Fruit fly (Drosophila melanogaster) whole organism, embryonic: ENCODE data around the gene Argp.

Experiments used
- Atf6 ChIP-seq: fragments of 200-800 bp; sonication (Bioruptor generic); IDR thresholded peaks from 2 replicates; pipeline ENCODE4 v1.3.6; 2022; ENCODE audit warnings: missing biosample characterization, missing genetic modification characterization
- Bdp1 ChIP-seq: fragments of 200-800 bp; sonication (Bioruptor generic); optimal IDR thresholded peaks from 3 replicates; lab custom pipeline; 2016; ENCODE audit warnings: missing biosample characterization, missing genetic modification characterization
- Bgb ChIP-seq: fragments of 200-800 bp; sonication (Bioruptor generic); IDR thresholded peaks from 2 replicates; pipeline ENCODE4 v1.3.6; 2022; ENCODE audit warnings: missing biosample characterization, missing genetic modification characterization; ENCODE audit not compliant: partially characterized antibody
- BtbVII ChIP-seq: fragments of 200-800 bp; sonication (Bioruptor generic); optimal IDR thresholded peaks from 3 replicates; lab custom pipeline; 2017; ENCODE audit warnings: missing biosample characterization, mild to moderate bottlenecking, missing genetic modification characterization
- C15 ChIP-seq: fragments of 200-800 bp; sonication (Bioruptor generic); IDR thresholded peaks from 3 replicates; pipeline ENCODE4 v1.3.6; 2022; ENCODE audit warnings: missing biosample characterization, missing genetic modification characterization
- CG10654 ChIP-seq: fragments of 200-800 bp; sonication (Bioruptor generic); optimal IDR thresholded peaks from 2 replicates; lab custom pipeline; 2016; ENCODE audit warnings: missing biosample characterization, missing genetic modification characterization
- CG11723 ChIP-seq: fragments of 200-800 bp; sonication (Bioruptor generic); optimal IDR thresholded peaks from 2 replicates; lab custom pipeline; 2017; ENCODE audit warnings: missing biosample characterization, mild to moderate bottlenecking, missing genetic modification characterization
- CG12219 ChIP-seq: fragments of 200-800 bp; sonication (Bioruptor generic); optimal IDR thresholded peaks from 3 replicates; lab custom pipeline; 2018; ENCODE audit warnings: missing biosample characterization, mild to moderate bottlenecking, missing genetic modification characterization
- CG14050 ChIP-seq: fragments of 200-800 bp; sonication (Bioruptor generic); IDR thresholded peaks from 3 replicates; pipeline ENCODE4 v1.3.6; 2022; ENCODE audit warnings: missing biosample characterization, missing genetic modification characterization
- CG1647 ChIP-seq: fragments of 200-800 bp; sonication (Bioruptor generic); optimal IDR thresholded peaks from 3 replicates; lab custom pipeline; 2016; ENCODE audit warnings: missing biosample characterization, missing genetic modification characterization
- CG17568 ChIP-seq: fragments of 200-800 bp; sonication (Bioruptor generic); optimal IDR thresholded peaks from 2 replicates; lab custom pipeline; 2018; ENCODE audit warnings: missing biosample characterization, mild to moderate bottlenecking, missing genetic modification characterization, moderate library complexity
- CG17802 ChIP-seq: fragments of 200-800 bp; sonication (Bioruptor generic); optimal IDR thresholded peaks from 2 replicates; lab custom pipeline; 2018; ENCODE audit warnings: missing biosample characterization, mild to moderate bottlenecking, missing genetic modification characterization, moderate library complexity
- CG1792 ChIP-seq: fragments of 200-800 bp; sonication (Bioruptor generic); optimal IDR thresholded peaks from 2 replicates; lab custom pipeline; 2016; ENCODE audit warnings: missing biosample characterization, missing genetic modification characterization
- CG18476 ChIP-seq: fragments of 200-800 bp; sonication (Bioruptor generic); optimal IDR thresholded peaks from 2 replicates; lab custom pipeline; 2016; ENCODE audit warnings: missing biosample characterization, mild to moderate bottlenecking, missing genetic modification characterization
- CG31441 ChIP-seq: fragments of 200-800 bp; sonication (Bioruptor generic); IDR thresholded peaks from 2 replicates; pipeline ENCODE4 v1.3.6; 2022; ENCODE audit warnings: missing biosample characterization, missing genetic modification characterization
- CG32772 ChIP-seq: fragments of 200-800 bp; sonication (Bioruptor generic); IDR thresholded peaks from 2 replicates; pipeline ENCODE4 v1.3.6; 2022; ENCODE audit warnings: missing biosample characterization, missing genetic modification characterization
- CG3281 ChIP-seq: fragments of 200-800 bp; sonication (Bioruptor generic); optimal IDR thresholded peaks from 3 replicates; lab custom pipeline; 2017; ENCODE audit warnings: missing biosample characterization, mild to moderate bottlenecking, missing genetic modification characterization
- CG42726 ChIP-seq: fragments of 200-800 bp; sonication (Bioruptor generic); IDR thresholded peaks from 2 replicates; pipeline ENCODE4 v1.3.6; 2022; ENCODE audit warnings: missing biosample characterization, missing genetic modification characterization; ENCODE audit not compliant: partially characterized antibody
- CG4730 ChIP-seq: fragments of 200-800 bp; sonication (Bioruptor generic); IDR thresholded peaks from 2 replicates; pipeline ENCODE4 v1.3.6; 2022; ENCODE audit warnings: missing biosample characterization, missing genetic modification characterization
- CG4820 ChIP-seq: fragments of 200-800 bp; sonication (Bioruptor generic); optimal IDR thresholded peaks from 3 replicates; lab custom pipeline; 2016; ENCODE audit warnings: missing biosample characterization, missing genetic modification characterization
- CG6813 ChIP-seq: fragments of 200-800 bp; sonication (Bioruptor generic); optimal IDR thresholded peaks from 2 replicates; lab custom pipeline; 2017; ENCODE audit warnings: missing biosample characterization, missing genetic modification characterization, mild to moderate bottlenecking, moderate library complexity, missing genetic modification reagents
- CG7963 ChIP-seq: fragments of 200-800 bp; sonication (Bioruptor generic); IDR thresholded peaks from 3 replicates; pipeline ENCODE4 v1.3.6; 2022; ENCODE audit warnings: missing biosample characterization, missing genetic modification characterization; ENCODE audit not compliant: partially characterized antibody
- CG8359 ChIP-seq: fragments of 200-800 bp; sonication (Bioruptor generic); optimal IDR thresholded peaks from 2 replicates; lab custom pipeline; 2017; ENCODE audit warnings: missing biosample characterization, mild to moderate bottlenecking, missing genetic modification characterization, borderline replicate concordance
- Dek ChIP-seq: fragments of 200-800 bp; sonication (Bioruptor generic); optimal IDR thresholded peaks from 3 replicates; lab custom pipeline; 2019; ENCODE audit warnings: missing biosample characterization, mild to moderate bottlenecking, missing genetic modification characterization, moderate library complexity
- Dip3 ChIP-seq: fragments of 200-800 bp; sonication (Bioruptor generic); optimal IDR thresholded peaks from 3 replicates; lab custom pipeline; 2016; ENCODE audit warnings: missing biosample characterization, missing genetic modification characterization
- GATAe ChIP-seq: fragments of 200-800 bp; sonication (Bioruptor generic); conservative IDR thresholded peaks from 2 replicates; pipeline ENCODE4 v1.3.6; 2022; ENCODE audit warnings: missing biosample characterization, missing genetic modification characterization
- H2.0 ChIP-seq: fragments of 200-800 bp; sonication (Bioruptor generic); IDR thresholded peaks from 2 replicates; pipeline ENCODE4 v1.3.6; 2022; ENCODE audit warnings: missing biosample characterization, missing genetic modification characterization
- HLH4C ChIP-seq: fragments of 200-800 bp; sonication (Bioruptor generic); IDR thresholded peaks from 3 replicates; pipeline ENCODE4 v1.3.6; 2022; ENCODE audit warnings: missing biosample characterization, missing genetic modification characterization; ENCODE audit not compliant: partially characterized antibody
- Lim3 ChIP-seq: fragments of 200-800 bp; sonication (Bioruptor generic); IDR thresholded peaks from 2 replicates; pipeline ENCODE4 v1.3.6; 2022; ENCODE audit warnings: missing biosample characterization, missing genetic modification characterization
- NK7.1 ChIP-seq: fragments of 200-800 bp; sonication (Bioruptor generic); optimal IDR thresholded peaks from 3 replicates; lab custom pipeline; 2016; ENCODE audit warnings: missing biosample characterization, missing genetic modification characterization
- Rx ChIP-seq: fragments of 200-800 bp; sonication (Bioruptor generic); IDR thresholded peaks from 2 replicates; pipeline ENCODE4 v1.3.6; 2022; ENCODE audit warnings: missing biosample characterization, missing genetic modification characterization
- TFAM ChIP-seq: fragments of 200-800 bp; sonication (Bioruptor generic); optimal IDR thresholded peaks from 2 replicates; lab custom pipeline; 2017; ENCODE audit warnings: missing biosample characterization, missing genetic modification characterization, inconsistent platforms
- ap ChIP-seq: fragments of 200-800 bp; sonication (Bioruptor generic); IDR thresholded peaks from 2 replicates; pipeline ENCODE4 v1.3.6; 2022; ENCODE audit warnings: missing biosample characterization, missing genetic modification characterization
- dati ChIP-seq: fragments of 200-800 bp; sonication (Bioruptor generic); IDR thresholded peaks from 2 replicates; pipeline ENCODE4 v1.3.6; 2022; ENCODE audit warnings: missing biosample characterization, missing genetic modification characterization
- dmrt11E ChIP-seq: fragments of 200-800 bp; sonication (Bioruptor generic); optimal IDR thresholded peaks from 3 replicates; lab custom pipeline; 2018; ENCODE audit warnings: missing biosample characterization, mild to moderate bottlenecking, missing genetic modification characterization, moderate library complexity
- emc ChIP-seq: fragments of 200-800 bp; sonication (Bioruptor generic); optimal IDR thresholded peaks from 2 replicates; lab custom pipeline; 2016; ENCODE audit warnings: missing biosample characterization, missing genetic modification characterization
- fu2 ChIP-seq: fragments of 200-800 bp; sonication (Bioruptor generic); optimal IDR thresholded peaks from 2 replicates; lab custom pipeline; 2016; ENCODE audit warnings: missing biosample characterization, missing genetic modification characterization
- gce ChIP-seq: fragments of 200-800 bp; sonication (Bioruptor generic); IDR thresholded peaks from 3 replicates; pipeline ENCODE4 v1.3.6; 2022; ENCODE audit warnings: missing biosample characterization, missing genetic modification characterization
- kni ChIP-seq: fragments of 200-800 bp; sonication (Bioruptor generic); optimal IDR thresholded peaks from 3 replicates; lab custom pipeline; 2017; ENCODE audit warnings: mild to moderate bottlenecking, missing biosample characterization, missing genetic modification reagents, missing genetic modification characterization
- mam ChIP-seq: fragments of 200-800 bp; sonication (Bioruptor generic); optimal IDR thresholded peaks from 3 replicates; lab custom pipeline; 2016; ENCODE audit warnings: missing biosample characterization, missing genetic modification characterization
- mld ChIP-seq: fragments of 200-800 bp; sonication (Bioruptor generic); IDR thresholded peaks from 3 replicates; pipeline ENCODE4 v1.3.6; 2022; ENCODE audit warnings: missing biosample characterization, missing genetic modification characterization; ENCODE audit not compliant: partially characterized antibody
- row ChIP-seq: fragments of 200-800 bp; sonication (Bioruptor generic); IDR thresholded peaks from 3 replicates; pipeline ENCODE4 v1.3.6; 2022; ENCODE audit warnings: missing biosample characterization, missing genetic modification characterization
- sens ChIP-seq: fragments of 200-800 bp; sonication (Bioruptor generic); peaks from one replicate; lab custom pipeline; 2016; ENCODE audit warnings: missing biosample characterization, missing genetic modification characterization
- tna ChIP-seq: fragments of 200-800 bp; sonication (Bioruptor generic); IDR thresholded peaks from 2 replicates; pipeline ENCODE4 v1.3.6; 2022; ENCODE audit warnings: missing biosample characterization, missing genetic modification characterization; ENCODE audit not compliant: partially characterized antibody
- tup ChIP-seq: fragments of 200-800 bp; sonication (Bioruptor generic); optimal IDR thresholded peaks from 2 replicates; lab custom pipeline; 2016; ENCODE audit warnings: missing biosample characterization, mild to moderate bottlenecking, missing genetic modification characterization, moderate library complexity
- twi ChIP-seq: fragments of 200-800 bp; optimal IDR thresholded peaks from 2 replicates; lab custom pipeline; 2019; ENCODE audit warnings: missing biosample characterization, mild to moderate bottlenecking, missing genetic modification characterization, moderate library complexity
- vvl ChIP-seq: fragments of 200-800 bp; sonication (Bioruptor generic); IDR thresholded peaks from 2 replicates; pipeline ENCODE4 v1.3.6; 2022; ENCODE audit warnings: missing biosample characterization, missing genetic modification characterization
- yki ChIP-seq: fragments of >200 bp; optimal IDR thresholded peaks from 3 replicates; lab custom pipeline; 2018
- z ChIP-seq: fragments of 200-800 bp; sonication (Bioruptor generic); IDR thresholded peaks from 3 replicates; pipeline ENCODE4 v1.3.6; 2022; ENCODE audit warnings: missing biosample characterization, missing genetic modification characterization

Argp gene

dm6 chr3R:13676137-13677086 lies 33.3 kb downstream of the Argp start, which contains the start of the genes Lkb1 and CG9588 (continued):
- TF ChIP-seq tup (peak; percentile 3), sens (GFP tag; lab: Kevin White, UChicago) (peak; percentile 89), CG32772 (GFP tag; lab: Robert Waterston, UW) (peak; percentile 66), HLH4C (no peak), CG8359 (GFP tag; lab: Kevin White, UChicago) (no peak), CG17568 (no peak), dati (peak; percentile 20; the same call in 1 of the 2 replicates), dmrt11E (peak; percentile 30), vvl (peak; percentile 87), gce (GFP tag; lab: Robert Waterston, UW) (no peak), tna (no peak), CG42726 (no peak), emc (GFP tag; lab: Kevin White, UChicago) (peak; percentile 45), fu2 (GFP tag; lab: Kevin White, UChicago) (peak; percentile 17), H2.0 (GFP tag; lab: Robert Waterston, UW) (peak; percentile 80), kni (GFP tag; lab: Kevin White, UChicago) (no peak), CG10654 (GFP tag; lab: Kevin White, UChicago) (peak; percentile 5), Rx (peak; percentile 87), CG7963 (GFP tag; lab: Robert Waterston, UW) (no peak), Bgb (GFP tag; lab: Robert Waterston, UW) (no peak), Atf6 (peak; percentile 71), Lim3 (GFP tag; lab: Robert Waterston, UW) (no peak), C15 (0 out of 3 replicates have a peak, but pooled peaks have one; percentile 47), CG1792 (GFP tag; lab: Kevin White, UChicago) (no peak), CG18476 (GFP tag; lab: Kevin White, UChicago) (peak; percentile 44), twi (tag; lab: Kevin White, UChicago) (no peak), z (GFP tag; lab: Robert Waterston, UW) (no peak), CG6813 (GFP tag; lab: Kevin White, UChicago) (no peak), TFAM (GFP tag; lab: Kevin White, UChicago) (no peak), row (GFP tag; lab: Robert Waterston, UW) (peak; percentile 81), mam (GFP tag; lab: Kevin White, UChicago) (peak; percentile 35), CG14050 (GFP tag; lab: Robert Waterston, UW) (peak; percentile 57; the same call in 2 of the 3 replicates), CG31441 (GFP tag; lab: Robert Waterston, UW) (no peak), CG4730 (GFP tag; lab: Robert Waterston, UW) (peak; percentile 60), NK7.1 (peak; percentile 34), Dip3 (peak; percentile 67), CG1647 (GFP tag; lab: Kevin White, UChicago) (no peak), BtbVII (GFP tag; lab: Kevin White, UChicago) (no peak), Bdp1 (peak; percentile 49), CG4820 (no peak), CG17802 (no peak), CG12219 (GFP tag; lab: Kevin White, UChicago) (peak; percentile 18), ap (peak; percentile 76), mld (GFP tag; lab: Robert Waterston, UW) (no peak), Dek (tag; lab: Kevin White, UChicago) (no peak), CG11723 (peak; percentile 3), yki (lab: Kevin White, UChicago) (no peak), CG3281 (no peak), GATAe (GFP tag; lab: Robert Waterston, UW) (0 out of 2 replicates have a peak, but pooled peaks have one; percentile 16)
